Worm (Caenorhabditis elegans) whole organism, mixed stage, embryonic: ENCODE measurements around the gene eat-17.

Experiments used
- M03D4.4 ChIP-seq: sonication (generic microtip); optimal IDR thresholded peaks from 2 replicates; lab custom pipeline; 2017; ENCODE audit warnings: mild to moderate bottlenecking, missing genetic modification characterization, missing compliant biosample characterization
- bed-3 ChIP-seq: fragments of 200-800 bp; sonication (Bioruptor generic); optimal IDR thresholded peaks from 3 replicates; lab custom pipeline; 2018; ENCODE audit warnings: mild to moderate bottlenecking, missing genetic modification characterization, moderate library complexity, missing compliant biosample characterization
- blmp-1 ChIP-seq: fragments of 150-350 bp; optimal IDR thresholded peaks from 2 replicates; lab custom pipeline; 2014; ENCODE audit warnings: missing biosample characterization, missing genetic modification characterization
- ceh-39 ChIP-seq: fragments of 150-350 bp; optimal IDR thresholded peaks from 2 replicates; lab custom pipeline; 2014; ENCODE audit warnings: missing biosample characterization, missing genetic modification characterization
- ceh-83 ChIP-seq: fragments of 200-800 bp; sonication (Bioruptor generic); optimal IDR thresholded peaks from 2 replicates; lab custom pipeline; 2018; ENCODE audit warnings: mild to moderate bottlenecking, missing genetic modification characterization, missing compliant biosample characterization
- ces-1 ChIP-seq: fragments of 150-350 bp; optimal IDR thresholded peaks from 2 replicates; lab custom pipeline; 2014; ENCODE audit warnings: missing biosample characterization, missing genetic modification reagents, missing genetic modification characterization
- cnd-1 ChIP-seq: fragments of 200-800 bp; sonication (Bioruptor generic); optimal IDR thresholded peaks from 2 replicates; lab custom pipeline; 2018; ENCODE audit warnings: mild to moderate bottlenecking, missing genetic modification characterization, missing compliant biosample characterization
- drap-1 ChIP-seq: fragments of 200-800 bp; sonication (Bioruptor generic); optimal IDR thresholded peaks from 3 replicates; lab custom pipeline; 2018; ENCODE audit warnings: mild to moderate bottlenecking, missing genetic modification characterization, missing compliant biosample characterization
- elt-3 ChIP-seq: fragments of 150-350 bp; optimal IDR thresholded peaks from 2 replicates; lab custom pipeline; 2014; ENCODE audit warnings: missing biosample characterization, missing genetic modification characterization
- ham-2 ChIP-seq: fragments of 200-800 bp; sonication (Bioruptor generic); optimal IDR thresholded peaks from 2 replicates; lab custom pipeline; 2018; ENCODE audit warnings: mild to moderate bottlenecking, missing genetic modification characterization, missing compliant biosample characterization
- hlh-1 ChIP-seq: fragments of 150-350 bp; optimal IDR thresholded peaks from 2 replicates; lab custom pipeline; 2014; ENCODE audit warnings: missing biosample characterization, missing genetic modification reagents, missing genetic modification characterization
- lin-13 ChIP-seq: fragments of 150-350 bp; optimal IDR thresholded peaks from 2 replicates; lab custom pipeline; 2014; ENCODE audit warnings: missing biosample characterization, missing genetic modification characterization
- lsy-2 ChIP-seq: fragments of 150-350 bp; optimal IDR thresholded peaks from 2 replicates; lab custom pipeline; 2014; ENCODE audit warnings: missing biosample characterization, missing genetic modification characterization
- mab-5 ChIP-seq: fragments of 150-350 bp; optimal IDR thresholded peaks from 2 replicates; lab custom pipeline; 2014; ENCODE audit warnings: missing biosample characterization, missing genetic modification characterization
- mep-1 ChIP-seq: fragments of 150-350 bp; optimal IDR thresholded peaks from 2 replicates; lab custom pipeline; 2017; ENCODE audit warnings: missing biosample characterization, missing genetic modification reagents, missing genetic modification characterization, inconsistent platforms
- nhr-12 ChIP-seq: fragments of 150-350 bp; optimal IDR thresholded peaks from 2 replicates; lab custom pipeline; 2014; ENCODE audit warnings: missing biosample characterization, missing genetic modification characterization
- nhr-2 ChIP-seq: fragments of 150-350 bp; optimal IDR thresholded peaks from 2 replicates; lab custom pipeline; 2014; ENCODE audit warnings: missing biosample characterization, missing genetic modification characterization
- nhr-237 ChIP-seq: fragments of 150-350 bp; optimal IDR thresholded peaks from 2 replicates; lab custom pipeline; 2014; ENCODE audit warnings: missing biosample characterization, missing genetic modification characterization
- sem-2 ChIP-seq: fragments of 200-800 bp; sonication (Bioruptor generic); optimal IDR thresholded peaks from 2 replicates; lab custom pipeline; 2018; ENCODE audit warnings: mild to moderate bottlenecking, missing genetic modification characterization, missing compliant biosample characterization
- snpc-4 ChIP-seq: fragments of 150-350 bp; optimal IDR thresholded peaks from 2 replicates; lab custom pipeline; 2014; ENCODE audit warnings: missing biosample characterization, missing genetic modification characterization
- sptf-1 ChIP-seq: sonication (generic microtip); optimal IDR thresholded peaks from 2 replicates; lab custom pipeline; 2017; ENCODE audit warnings: mild to moderate bottlenecking, missing genetic modification characterization, moderate library complexity, missing compliant biosample characterization
- tbx-8 ChIP-seq: fragments of 200-800 bp; sonication (Bioruptor generic); optimal IDR thresholded peaks from 2 replicates; lab custom pipeline; 2018; ENCODE audit warnings: mild to moderate bottlenecking, missing genetic modification characterization, moderate library complexity, missing compliant biosample characterization
- unc-120 ChIP-seq: sonication (generic microtip); optimal IDR thresholded peaks from 2 replicates; lab custom pipeline; 2017; ENCODE audit warnings: missing genetic modification characterization, missing compliant biosample characterization; ENCODE audit not compliant: poor library complexity, severe bottlenecking
- unc-62 ChIP-seq: fragments of 150-350 bp; optimal IDR thresholded peaks from 2 replicates; lab custom pipeline; 2014; ENCODE audit warnings: missing biosample characterization, missing genetic modification reagents, missing genetic modification characterization
- zip-8 ChIP-seq: fragments of 150-350 bp; optimal IDR thresholded peaks from 2 replicates; lab custom pipeline; 2014; ENCODE audit warnings: missing biosample characterization, missing genetic modification characterization

The eat-17 gene

ce11 chrX:16402303-16402702, 14.3 kb downstream of the eat-17 start:
- TF ChIP-seq ceh-39 (no peak), ham-2 (GFP tag; lab: Kevin White, UChicago) (no peak), unc-62 (GFP tag; lab: Kevin White, UChicago) (peak; percentile 5), snpc-4 (tag; lab: Kevin White, UChicago) (no peak), blmp-1 (tag; lab: Kevin White, UChicago) (no peak)

ce11 chrX:16400897-16401296, 15.7 kb downstream of the eat-17 start:
- TF ChIP-seq unc-120 (tag; lab: Kevin White, UChicago): peak; percentile 8
- TF ChIP-seq elt-3: no peak
- no peak for TF ChIP-seq ces-1 (GFP tag; lab: Kevin White, UChicago)
- TF ChIP-seq sem-2 (GFP tag; lab: Kevin White, UChicago): no peak
- no peak for TF ChIP-seq ceh-83
- no peak for TF ChIP-seq cnd-1 (tag; lab: Kevin White, UChicago)
- TF ChIP-seq drap-1 (GFP tag; lab: Kevin White, UChicago): no peak
- TF ChIP-seq hlh-1: no peak

ce11 chrX:16398420-16398925, 18.2 kb downstream of the eat-17 start, which contains the start of gene F01G12.18:
TSS of gene F01G12.18 (minus strand) at chrX:16398470.
- TF ChIP-seq ceh-39: no peak
- no peak for TF ChIP-seq sptf-1 (tag; lab: Kevin White, UChicago)
- TF ChIP-seq ceh-83: no peak
- no peak for TF ChIP-seq mab-5 (tag; lab: Kevin White, UChicago)
- no peak for TF ChIP-seq nhr-2 (tag; lab: Kevin White, UChicago)
- no peak for TF ChIP-seq lsy-2
- no peak for TF ChIP-seq nhr-12 (tag; lab: Kevin White, UChicago)
- TF ChIP-seq ces-1 (GFP tag; lab: Kevin White, UChicago): no peak
- TF ChIP-seq mep-1 (tag; lab: Kevin White, UChicago): no peak
- no peak for TF ChIP-seq zip-8 (tag; lab: Kevin White, UChicago)
- no peak for TF ChIP-seq elt-3
- TF ChIP-seq drap-1 (GFP tag; lab: Kevin White, UChicago): no peak
- TF ChIP-seq bed-3 (GFP tag; lab: Kevin White, UChicago): no peak
- no peak for TF ChIP-seq lin-13 (tag; lab: Kevin White, UChicago)
- TF ChIP-seq, all 35 proteins: peak for 0

ce11 chrX:16392107-16392506, 24.5 kb downstream of the eat-17 start:
- TF ChIP-seq hlh-1: peak; percentile 99
- peak; percentile 25 for TF ChIP-seq ceh-83
- TF ChIP-seq snpc-4 (tag; lab: Kevin White, UChicago): no peak
- peak; percentile 11 for TF ChIP-seq M03D4.4 (tag; lab: Kevin White, UChicago)
- TF ChIP-seq mab-5 (tag; lab: Kevin White, UChicago): peak; percentile 58
- TF ChIP-seq unc-120 (tag; lab: Kevin White, UChicago): peak; percentile 97
- TF ChIP-seq unc-62 (GFP tag; lab: Kevin White, UChicago): peak; percentile 93
- TF ChIP-seq nhr-237 (tag; lab: Kevin White, UChicago): no peak

ce11 chrX:16391110-16391509, 25.5 kb downstream of the eat-17 start:
- TF ChIP-seq drap-1 (GFP tag; lab: Kevin White, UChicago) (no peak), hlh-1 (peak; percentile 85)

- TF ChIP-seq cnd-1 (tag; lab: Kevin White, UChicago): no peak
- no peak for TF ChIP-seq nhr-237 (tag; lab: Kevin White, UChicago)
- peak; percentile 99 for TF ChIP-seq unc-62 (GFP tag; lab: Kevin White, UChicago)
- TF ChIP-seq drap-1 (GFP tag; lab: Kevin White, UChicago): no peak
- no peak for TF ChIP-seq hlh-1
Measured at ce11 chrX:16389973-16390372, 26.7 kb downstream of the eat-17 start.

ce11 chrX:16389273-16389672, 27.4 kb downstream of the eat-17 start, which contains the start of gene let-2:
TSS of gene let-2 (minus strand) at chrX:16389340.
- TF ChIP-seq unc-120 (tag; lab: Kevin White, UChicago) (peak; percentile 85), hlh-1 (peak; percentile 75), M03D4.4 (tag; lab: Kevin White, UChicago) (no peak)

- TF ChIP-seq M03D4.4 (tag; lab: Kevin White, UChicago) (no peak), tbx-8 (GFP tag; lab: Kevin White, UChicago) (no peak), unc-62 (GFP tag; lab: Kevin White, UChicago) (no peak), drap-1 (GFP tag; lab: Kevin White, UChicago) (no peak), elt-3 (no peak), unc-120 (tag; lab: Kevin White, UChicago) (peak; percentile 14), hlh-1 (peak; percentile 91), zip-8 (tag; lab: Kevin White, UChicago) (no peak)
Measured at ce11 chrX:16388362-16388761, 28.3 kb downstream of the eat-17 start.
